Fruit fly (Drosophila melanogaster): ENCODE data around the gene ftz-f1.
A peak's percentile ranks its signal among the peaks of the same experiment; 100 is the strongest.

ftz-f1 gene

DNA sequence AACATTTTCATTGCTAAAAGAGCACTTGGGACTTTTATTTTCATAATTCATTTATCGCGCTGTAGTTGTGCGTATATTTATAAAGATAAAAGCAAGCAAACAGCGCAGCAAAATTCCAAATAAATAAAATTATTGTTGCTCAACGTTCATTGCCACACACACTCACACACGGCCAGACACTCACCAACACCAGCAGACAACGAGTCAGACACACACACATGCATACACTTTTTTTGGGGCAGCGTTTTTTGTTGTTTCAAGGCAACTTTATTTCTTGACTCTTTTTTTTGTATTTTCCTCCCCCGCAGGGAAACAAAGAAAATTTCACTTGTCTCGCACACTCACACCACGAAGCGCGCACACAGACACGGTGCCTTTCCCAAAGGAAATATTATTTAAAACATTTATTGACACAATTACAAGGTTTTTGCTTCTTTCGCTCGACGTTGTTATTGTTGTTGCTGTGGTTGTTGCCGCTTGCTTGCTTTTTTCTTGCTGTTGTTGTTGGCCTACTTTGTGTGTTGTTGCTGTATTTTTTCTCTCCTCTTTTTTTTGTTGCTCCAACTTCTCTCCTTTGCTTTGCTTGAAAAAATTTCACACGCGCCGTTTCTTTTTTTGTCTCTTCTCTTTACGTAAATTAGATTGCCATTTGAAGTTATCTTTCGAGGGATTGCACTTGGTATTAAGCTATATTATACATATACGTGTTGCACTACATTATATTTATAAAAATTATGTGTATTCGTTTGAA lies 19.0 kb upstream of the ftz-f1 start (continued):
- TF ChIP-seq Hr4 (GFP tag; optimal IDR thresholded peaks at IDR 0.05): no peak
- peak; percentile 21 for TF ChIP-seq OdsH (GFP tag; optimal IDR thresholded peaks at IDR 0.05)
- peak; percentile 19 for TF ChIP-seq CG6854 (GFP tag; optimal IDR thresholded peaks at IDR 0.05)
- no peak for TF ChIP-seq esn (GFP tag; optimal IDR thresholded peaks at IDR 0.05)
- no peak for TF ChIP-seq CG8319 (GFP tag; optimal IDR thresholded peaks at IDR 0.05)
- peak; percentile 10 for TF ChIP-seq acj6 (GFP tag; optimal IDR thresholded peaks at IDR 0.05)
- no peak for TF ChIP-seq Gug (GFP tag; IDR thresholded peaks at IDR 0.05)
- TF ChIP-seq salr (GFP tag; optimal IDR thresholded peaks at IDR 0.05): peak in 1 of 2 experiments; percentile 28
- TF ChIP-seq dsx (GFP tag; optimal IDR thresholded peaks at IDR 0.05; ENCODE audit: poor library complexity, severe bottlenecking): peak; percentile 75
- TF ChIP-seq fkh (GFP tag; optimal IDR thresholded peaks at IDR 0.05): peak; percentile 75
- TF ChIP-seq topi (GFP tag; optimal IDR thresholded peaks at IDR 0.05): no peak
- peak; percentile 63 for TF ChIP-seq Ets96B (tag; optimal IDR thresholded peaks at IDR 0.05)
- TF ChIP-seq CG16779 (tag; optimal IDR thresholded peaks at IDR 0.05): peak; percentile 65
- no peak for TF ChIP-seq Sox102F (GFP tag; optimal IDR thresholded peaks at IDR 0.05)
- peak; percentile 60 for TF ChIP-seq Lpt (GFP tag; optimal IDR thresholded peaks at IDR 0.05)
- TF ChIP-seq cyc (GFP tag; optimal IDR thresholded peaks at IDR 0.05): no peak

DNA sequence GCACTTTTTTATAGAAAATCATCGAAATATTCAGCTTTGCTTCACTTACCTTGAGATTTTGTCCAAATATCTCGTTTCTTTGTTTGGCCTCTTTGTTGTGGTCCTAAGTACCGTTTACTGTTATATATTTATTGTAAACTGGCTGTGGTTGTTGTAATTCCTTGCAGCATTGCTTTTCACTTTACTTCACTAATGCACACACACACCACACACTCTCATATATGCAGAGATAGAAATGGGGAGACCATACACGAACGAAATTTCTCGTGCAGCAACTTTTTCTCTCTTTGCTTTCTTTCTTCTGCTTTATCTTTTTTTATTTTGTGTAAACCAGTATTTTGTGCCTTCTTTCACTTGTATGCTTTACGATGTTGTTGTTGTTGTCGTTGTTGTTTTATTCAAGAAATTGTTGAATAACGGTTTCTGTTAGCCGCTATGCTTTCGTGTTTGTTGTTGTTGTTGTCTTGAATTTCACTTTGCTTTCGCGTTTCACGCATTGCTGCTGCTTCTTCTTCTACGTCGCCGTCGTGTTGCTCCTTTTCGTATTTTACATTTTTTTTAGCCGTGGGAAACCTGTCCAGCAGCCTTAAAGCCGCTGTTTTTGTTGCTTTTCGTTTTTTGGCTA lies 18.3 kb upstream of the ftz-f1 start:
- no peak for TF ChIP-seq OdsH (GFP tag; optimal IDR thresholded peaks at IDR 0.05)
- no peak for TF ChIP-seq fd85E (GFP tag; optimal IDR thresholded peaks at IDR 0.05)
- TF ChIP-seq Ets21C (GFP tag; optimal IDR thresholded peaks at IDR 0.05): no peak
- no peak for TF ChIP-seq Sox15 (GFP tag; optimal IDR thresholded peaks at IDR 0.05)
- no peak for TF ChIP-seq fd59A (GFP tag; optimal IDR thresholded peaks at IDR 0.05)
- TF ChIP-seq pdm3 (GFP tag; optimal IDR thresholded peaks at IDR 0.05): no peak
- no peak for TF ChIP-seq CG6792 (GFP tag; optimal IDR thresholded peaks at IDR 0.05)
- no peak for TF ChIP-seq esn (GFP tag; optimal IDR thresholded peaks at IDR 0.05)
- TF ChIP-seq topi (GFP tag; optimal IDR thresholded peaks at IDR 0.05): no peak
- no peak for TF ChIP-seq CG10631 (GFP tag; optimal IDR thresholded peaks at IDR 0.05)
- peak; percentile 25 for TF ChIP-seq CG16779 (tag; optimal IDR thresholded peaks at IDR 0.05)
- no peak for TF ChIP-seq Eip93F (GFP tag; optimal IDR thresholded peaks at IDR 0.05)
- TF ChIP-seq spab (GFP tag; optimal IDR thresholded peaks at IDR 0.05): no peak
- no peak for TF ChIP-seq CG4318 (GFP tag; optimal IDR thresholded peaks at IDR 0.05)
- no peak; the same call in 1 of the 2 replicates for TF ChIP-seq Gug (GFP tag; IDR thresholded peaks at IDR 0.05)
- peak; percentile 4 for TF ChIP-seq Sox102F (GFP tag; optimal IDR thresholded peaks at IDR 0.05)
- TF ChIP-seq cyc (GFP tag; optimal IDR thresholded peaks at IDR 0.05): no peak
- no peak for TF ChIP-seq Hr38 (GFP tag; optimal IDR thresholded peaks at IDR 0.05)
- no peak for TF ChIP-seq CG34406 (GFP tag; optimal IDR thresholded peaks at IDR 0.05)
- TF ChIP-seq CG32006 (GFP tag; optimal IDR thresholded peaks at IDR 0.05): peak; percentile 19
- TF ChIP-seq CG10669 (GFP tag; optimal IDR thresholded peaks at IDR 0.05): peak; percentile 26
- TF ChIP-seq Ets96B (tag; optimal IDR thresholded peaks at IDR 0.05): peak; percentile 8
- TF ChIP-seq CG1621 (tag; optimal IDR thresholded peaks at IDR 0.05): no peak
- TF ChIP-seq CG6276 (GFP tag; optimal IDR thresholded peaks at IDR 0.05): peak; percentile 64
- TF ChIP-seq ss (GFP tag; optimal IDR thresholded peaks at IDR 0.05): peak; percentile 70
- TF ChIP-seq CG6808 (GFP tag; optimal IDR thresholded peaks at IDR 0.05): peak; percentile 58
- TF ChIP-seq CG7368 (GFP tag; optimal IDR thresholded peaks at IDR 0.05): no peak
- TF ChIP-seq net (GFP tag; optimal IDR thresholded peaks at IDR 0.05): peak; percentile 11
- TF ChIP-seq Met (GFP tag; optimal IDR thresholded peaks at IDR 0.05): no peak
- no peak for TF ChIP-seq lz (GFP tag; optimal IDR thresholded peaks at IDR 0.05)
- TF ChIP-seq Sox14 (GFP tag; optimal IDR thresholded peaks at IDR 0.05): no peak
- no peak for TF ChIP-seq fkh (GFP tag; optimal IDR thresholded peaks at IDR 0.05)
- no peak for TF ChIP-seq achi (GFP tag; optimal IDR thresholded peaks at IDR 0.05)
- peak; percentile 4 for TF ChIP-seq CG11762 (GFP tag; optimal IDR thresholded peaks at IDR 0.05; ENCODE audit: insufficient read depth)
- peak; percentile 25 for TF ChIP-seq Blimp-1 (GFP tag; optimal IDR thresholded peaks at IDR 0.05)
- TF ChIP-seq CG8632 (GFP tag; optimal IDR thresholded peaks at IDR 0.05): no peak
- no peak for TF ChIP-seq CG11902 (GFP tag; optimal IDR thresholded peaks at IDR 0.05)
- peak; percentile 46 for TF ChIP-seq CG9139 (GFP tag; optimal IDR thresholded peaks at IDR 0.05)
- no peak for TF ChIP-seq Eip75B (GFP tag; optimal IDR thresholded peaks at IDR 0.05)
- TF ChIP-seq CG8319 (GFP tag; optimal IDR thresholded peaks at IDR 0.05): no peak

Measured in whole organism, prepupa.